Worm (Caenorhabditis elegans) whole organism, midembryonic: ENCODE measurements around the gene snt-7.

Experiments
- T22C8.4 ChIP-seq: fragments of 200-800 bp; sonication (Bioruptor generic); IDR thresholded peaks from 2 replicates; pipeline ENCODE4 v1.3.6; 2022; ENCODE audit warnings: missing genetic modification characterization, missing compliant biosample characterization
- cog-1 ChIP-seq: sonication (generic microtip); optimal IDR thresholded peaks from 2 replicates; lab custom pipeline; 2016; ENCODE audit warnings: missing genetic modification characterization, missing compliant biosample characterization
- flt-1 ChIP-seq: fragments of 200-800 bp; sonication (Bioruptor generic); IDR thresholded peaks from 2 replicates; pipeline ENCODE4 v1.3.6; 2022; ENCODE audit warnings: missing genetic modification characterization, missing compliant biosample characterization
- klf-2 ChIP-seq: fragments of 200-800 bp; sonication (Bioruptor generic); conservative IDR thresholded peaks from 2 replicates; pipeline ENCODE4 v1.3.6; 2022; ENCODE audit warnings: missing genetic modification reagents, missing genetic modification characterization, missing compliant biosample characterization
- med-1 ChIP-seq: sonication (generic microtip); optimal IDR thresholded peaks from 2 replicates; lab custom pipeline; 2017; ENCODE audit warnings: missing genetic modification characterization, mild to moderate bottlenecking, missing compliant biosample characterization, antibody characterized with exemption, missing genetic modification reagents; ENCODE audit not compliant: insufficient read depth
- ref-1 ChIP-seq: fragments of 200-800 bp; sonication (Bioruptor generic); conservative IDR thresholded peaks from 2 replicates; pipeline ENCODE4 v1.3.6; 2022; ENCODE audit warnings: missing genetic modification reagents, missing genetic modification characterization, missing compliant biosample characterization
- tab-1 ChIP-seq: fragments of 200-800 bp; sonication (Bioruptor generic); IDR thresholded peaks from 2 replicates; pipeline ENCODE4 v1.3.6; 2022; ENCODE audit warnings: missing genetic modification characterization, missing compliant biosample characterization
- ztf-23 ChIP-seq: fragments of 200-800 bp; sonication (Bioruptor generic); IDR thresholded peaks from 2 replicates; pipeline ENCODE4 v1.3.6; 2022; ENCODE audit warnings: missing genetic modification reagents, missing genetic modification characterization, missing compliant biosample characterization
- ztf-29 ChIP-seq: fragments of 200-800 bp; sonication (Bioruptor generic); IDR thresholded peaks from 2 replicates; pipeline ENCODE4 v1.3.6; 2022; ENCODE audit warnings: missing genetic modification reagents, missing genetic modification characterization, missing compliant biosample characterization

The snt-7 gene

DNA sequence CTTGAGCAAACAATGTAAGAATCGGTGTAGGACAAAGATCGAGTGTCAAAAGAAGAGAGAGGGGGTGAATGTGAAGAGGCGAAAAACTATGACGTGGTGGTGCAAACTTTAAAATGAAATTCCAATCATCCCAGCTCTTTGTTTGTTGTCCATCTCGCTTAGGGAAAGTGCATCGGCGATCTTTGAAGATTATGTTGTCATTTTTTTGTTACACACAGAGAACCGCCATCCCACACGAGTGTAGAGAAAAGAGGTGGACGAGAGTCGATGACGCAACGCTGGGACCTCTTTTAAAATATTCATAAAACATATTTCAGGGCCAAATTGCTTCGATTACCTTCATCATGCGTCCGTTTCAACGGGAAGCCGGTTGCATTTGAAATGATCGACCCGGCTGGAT is 7.6 kb downstream of the snt-7 start:
- no peak for TF ChIP-seq klf-2 (GFP tag; lab: Robert Waterston, UW)
- no peak for TF ChIP-seq ztf-29 (GFP tag; lab: Robert Waterston, UW)
- TF ChIP-seq cog-1 (tag; lab: Kevin White, UChicago) = no peak
- TF ChIP-seq ztf-23 = no peak
- TF ChIP-seq ref-1 (GFP tag; lab: Robert Waterston, UW) = no peak
- no peak for TF ChIP-seq med-1
- TF ChIP-seq tab-1 (GFP tag; lab: Robert Waterston, UW) = no peak
- TF ChIP-seq T22C8.4 (GFP tag; lab: Robert Waterston, UW) = no peak
- TF ChIP-seq flt-1 (GFP tag; lab: Robert Waterston, UW) = no peak

DNA sequence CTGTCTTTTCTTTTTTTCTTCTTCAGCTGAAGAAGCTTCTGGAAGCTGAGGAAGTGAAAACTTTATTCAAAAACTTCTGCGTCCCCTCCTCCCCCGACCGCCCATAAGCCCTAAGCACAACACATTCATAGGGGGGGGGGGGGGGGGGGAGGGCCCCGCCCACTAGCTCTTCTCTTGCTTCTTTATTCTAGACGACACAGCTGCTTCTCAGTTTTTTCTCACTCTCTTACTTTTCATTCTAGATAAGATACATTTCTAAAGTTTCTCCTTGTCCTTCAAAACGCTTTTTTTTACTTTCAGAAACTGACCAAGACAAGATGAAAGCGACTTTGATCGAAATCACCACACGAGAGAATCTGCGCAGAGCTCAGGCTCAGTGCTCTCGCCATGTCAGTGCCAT is 9.1 kb downstream of the snt-7 start, which contains the start of gene T10B10.4:
T10B10.4 (plus strand) TSS at position 301 of the 400 bp plus-strand sequence.
- TF ChIP-seq flt-1 (GFP tag; lab: Robert Waterston, UW) = no peak
- no peak for TF ChIP-seq ref-1 (GFP tag; lab: Robert Waterston, UW)
- TF ChIP-seq T22C8.4 (GFP tag; lab: Robert Waterston, UW) = no peak
- no peak for TF ChIP-seq cog-1 (tag; lab: Kevin White, UChicago)
- no peak for TF ChIP-seq tab-1 (GFP tag; lab: Robert Waterston, UW)
- TF ChIP-seq ztf-23 = no peak
- no peak for TF ChIP-seq klf-2 (GFP tag; lab: Robert Waterston, UW)
- TF ChIP-seq med-1 = no peak
- no peak for TF ChIP-seq ztf-29 (GFP tag; lab: Robert Waterston, UW)

DNA sequence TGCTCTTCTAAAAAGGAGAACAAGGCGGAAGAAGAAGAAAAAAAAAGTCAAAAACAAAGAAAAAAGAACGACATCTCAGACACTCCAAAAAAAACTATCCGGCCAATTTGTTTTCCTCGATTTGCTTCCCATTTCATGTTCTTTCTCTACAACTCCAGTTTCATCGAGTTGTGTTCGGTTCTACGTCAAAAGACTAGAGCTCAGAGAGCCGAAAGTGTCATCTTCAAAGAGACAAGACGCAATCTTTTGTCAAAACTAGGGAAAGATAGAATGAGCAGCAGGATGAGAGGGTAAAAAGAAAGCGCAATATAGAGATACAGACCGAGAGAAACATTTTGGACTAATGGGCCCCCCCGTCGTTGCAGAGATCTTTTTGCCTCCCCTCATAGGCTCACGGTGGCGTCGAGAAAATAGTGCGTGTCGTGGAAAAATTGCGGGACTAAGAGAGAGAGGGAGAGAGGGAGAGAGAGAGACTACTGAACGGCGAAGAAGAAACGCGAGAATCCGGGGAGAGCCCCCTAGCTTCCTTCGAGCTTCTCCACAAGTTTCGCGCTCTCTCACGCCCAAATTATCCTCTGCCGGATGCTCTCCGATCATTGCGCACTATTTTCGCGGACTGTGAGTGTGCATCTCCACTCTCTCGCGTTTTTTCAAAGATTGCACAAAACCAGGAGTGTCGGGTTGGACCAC is 9.8 kb downstream of the snt-7 start:
- TF ChIP-seq cog-1 (tag; lab: Kevin White, UChicago) (peak; percentile 29), tab-1 (GFP tag; lab: Robert Waterston, UW) (0 out of 2 replicates have a peak, but pooled peaks have one; percentile 26), klf-2 (GFP tag; lab: Robert Waterston, UW) (no peak)

DNA sequence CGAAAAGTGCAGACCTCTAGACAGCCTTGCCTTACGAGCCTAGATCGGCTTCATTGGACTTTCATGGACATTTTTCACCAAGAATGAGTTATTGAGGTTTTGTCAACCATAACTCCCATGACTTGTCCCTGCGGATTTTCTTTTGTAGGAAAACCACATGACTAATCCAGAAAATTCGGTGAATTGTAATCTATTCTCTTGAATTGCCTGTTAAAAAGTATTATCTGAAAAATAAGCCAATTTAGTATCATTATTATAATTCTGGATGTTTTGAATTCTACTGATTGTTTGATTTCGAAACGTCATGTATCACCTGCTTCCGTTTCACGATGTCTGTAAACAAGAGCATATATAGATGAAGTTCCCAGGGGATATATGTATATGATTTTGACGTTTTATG is 10.4 kb downstream of the snt-7 start:
- no peak for TF ChIP-seq med-1
- TF ChIP-seq T22C8.4 (GFP tag; lab: Robert Waterston, UW) = no peak
- TF ChIP-seq ztf-23 = no peak
- TF ChIP-seq klf-2 (GFP tag; lab: Robert Waterston, UW) = no peak
- no peak for TF ChIP-seq tab-1 (GFP tag; lab: Robert Waterston, UW)
- TF ChIP-seq cog-1 (tag; lab: Kevin White, UChicago) = no peak
- TF ChIP-seq ztf-29 (GFP tag; lab: Robert Waterston, UW) = no peak
- no peak for TF ChIP-seq flt-1 (GFP tag; lab: Robert Waterston, UW)
- no peak for TF ChIP-seq ref-1 (GFP tag; lab: Robert Waterston, UW)

DNA sequence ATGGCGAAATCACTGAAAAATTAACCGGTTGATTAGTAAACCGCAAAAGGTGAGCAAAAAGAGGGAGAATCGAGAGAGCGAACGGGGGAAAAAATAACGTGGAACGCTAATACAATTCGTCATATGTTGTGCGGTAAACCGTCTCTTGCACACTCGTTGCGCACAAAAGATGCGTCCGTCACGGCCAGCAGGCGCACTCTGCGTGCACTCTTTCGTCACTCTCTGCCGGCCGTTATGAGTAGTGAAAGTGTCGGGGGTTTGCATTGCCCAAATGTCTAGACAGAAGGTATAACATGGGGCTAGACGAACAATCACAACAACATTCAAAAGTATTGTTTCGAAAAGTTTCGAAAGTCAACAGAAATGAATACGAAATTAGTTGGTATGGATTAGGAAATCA is 17.5 kb downstream of the snt-7 start, which contains the start of gene pkhm-2:
pkhm-2 (minus strand) TSS at position 12 of the 400 bp plus-strand sequence.
- TF ChIP-seq T22C8.4 (GFP tag; lab: Robert Waterston, UW) (no peak), tab-1 (GFP tag; lab: Robert Waterston, UW) (no peak), flt-1 (GFP tag; lab: Robert Waterston, UW) (peak; percentile 84), med-1 (no peak), ztf-29 (GFP tag; lab: Robert Waterston, UW) (no peak), cog-1 (tag; lab: Kevin White, UChicago) (peak; percentile 45), klf-2 (GFP tag; lab: Robert Waterston, UW) (0 out of 2 replicates have a peak, but pooled peaks have one; percentile 4), ztf-23 (peak; percentile 74), ref-1 (GFP tag; lab: Robert Waterston, UW) (no peak)

DNA sequence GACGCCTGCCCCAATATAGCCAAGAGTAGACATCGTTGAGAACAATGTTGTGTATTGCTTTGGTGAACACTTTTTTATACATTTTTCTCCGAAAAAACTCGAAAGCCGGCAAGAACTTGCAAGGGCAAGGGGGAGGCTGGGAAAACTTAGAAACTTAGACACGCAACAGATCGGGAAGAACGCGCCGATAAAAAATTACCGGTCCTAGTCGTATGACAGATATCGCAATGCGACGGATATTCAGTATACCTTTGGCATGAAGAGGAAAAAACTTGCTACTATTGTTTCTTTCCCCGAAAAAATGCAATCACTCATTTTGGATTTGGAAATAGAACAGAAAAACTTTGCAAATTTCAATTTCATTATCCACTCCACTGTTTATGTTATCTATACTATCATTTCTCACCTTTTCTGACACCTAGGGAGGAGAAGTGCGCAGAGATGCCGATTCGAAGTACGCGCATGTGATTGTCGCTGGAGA is 22.5 kb downstream of the snt-7 start, which contains the start of gene col-41:
col-41 (minus strand) TSS at position 51 of the 481 bp plus-strand sequence.
- TF ChIP-seq tab-1 (GFP tag; lab: Robert Waterston, UW) (no peak), T22C8.4 (GFP tag; lab: Robert Waterston, UW) (no peak), klf-2 (GFP tag; lab: Robert Waterston, UW) (no peak), cog-1 (tag; lab: Kevin White, UChicago) (no peak), med-1 (no peak), ref-1 (GFP tag; lab: Robert Waterston, UW) (no peak)

DNA sequence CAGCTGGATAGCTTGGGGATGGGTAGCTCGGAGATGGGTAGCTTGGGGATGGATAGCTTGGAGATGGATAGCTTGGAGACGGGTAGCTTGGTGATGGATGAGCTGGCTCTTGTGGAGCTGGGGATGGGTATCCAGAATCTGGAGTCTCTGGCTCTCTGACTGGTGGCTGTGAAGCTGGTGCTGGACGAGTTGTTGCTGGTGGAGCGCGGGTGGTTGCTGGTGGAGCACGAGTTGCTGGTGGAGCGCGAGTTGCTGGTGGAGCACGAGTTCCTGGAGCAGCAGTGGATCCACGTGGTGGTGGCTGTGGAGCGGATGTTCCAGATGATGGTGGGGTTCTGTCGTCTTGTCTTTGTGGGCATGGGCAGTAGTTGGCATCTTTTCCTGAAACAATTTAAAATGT is 23.7 kb downstream of the snt-7 start:
- TF ChIP-seq flt-1 (GFP tag; lab: Robert Waterston, UW) (no peak), ztf-29 (GFP tag; lab: Robert Waterston, UW) (no peak), med-1 (no peak), T22C8.4 (GFP tag; lab: Robert Waterston, UW) (no peak), ztf-23 (no peak), cog-1 (tag; lab: Kevin White, UChicago) (no peak), tab-1 (GFP tag; lab: Robert Waterston, UW) (no peak), ref-1 (GFP tag; lab: Robert Waterston, UW) (no peak), klf-2 (GFP tag; lab: Robert Waterston, UW) (no peak)

DNA sequence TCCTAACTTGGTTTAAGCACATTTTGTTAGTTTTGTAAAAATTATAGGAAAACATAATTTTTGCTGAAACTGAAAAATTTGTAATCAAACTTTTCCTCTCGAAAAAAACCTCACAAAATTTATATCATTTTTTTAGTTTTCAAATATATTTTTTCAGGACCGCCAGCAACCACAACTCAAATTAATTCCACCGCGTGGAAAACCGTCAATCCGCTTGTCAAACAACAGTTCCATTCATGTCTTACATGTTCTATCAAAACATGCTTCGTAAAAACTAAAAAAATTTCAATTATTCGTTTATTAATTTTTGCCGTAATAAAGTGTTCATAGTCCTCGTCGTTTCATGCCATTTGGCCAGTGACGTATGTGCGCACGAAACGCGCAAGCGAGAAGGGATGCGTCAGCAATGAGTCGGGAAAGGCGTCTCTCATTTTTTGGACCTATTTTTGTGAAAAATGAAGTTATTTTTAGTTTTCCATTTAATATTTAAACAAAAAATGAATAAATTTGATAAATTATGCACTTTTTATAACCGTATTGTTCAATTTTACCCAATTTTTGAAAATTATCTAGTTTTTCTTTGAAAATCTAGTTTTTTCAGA is 25.5 kb downstream of the snt-7 start, which contains the start of gene ucr-2.2:
ucr-2.2 (plus strand) TSS at position 602 of the 602 bp plus-strand sequence.
- TF ChIP-seq tab-1 (GFP tag; lab: Robert Waterston, UW) (no peak), cog-1 (tag; lab: Kevin White, UChicago) (peak; percentile 57), flt-1 (GFP tag; lab: Robert Waterston, UW) (0 out of 2 replicates have a peak, but pooled peaks have one; percentile 51)

DNA sequence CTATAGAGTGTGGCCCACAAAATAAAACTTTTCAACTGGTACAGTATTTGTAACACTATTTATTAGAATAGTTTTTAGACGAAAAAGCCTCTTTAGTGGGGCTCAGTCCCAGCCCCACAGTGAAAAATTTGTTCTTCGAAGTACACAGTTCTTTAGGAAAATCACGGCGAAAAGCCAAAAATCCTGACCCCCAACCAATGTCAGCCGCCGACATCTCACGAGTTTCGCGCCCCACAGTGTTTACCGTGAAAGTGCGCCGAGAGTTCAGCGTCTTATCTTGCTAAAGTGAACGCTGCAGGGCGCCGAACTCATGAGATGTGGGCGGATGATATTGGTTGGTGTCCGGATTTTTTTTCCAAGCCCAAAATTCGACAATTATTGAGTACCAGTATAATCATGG is 28.0 kb downstream of the snt-7 start:
- TF ChIP-seq cog-1 (tag; lab: Kevin White, UChicago) (no peak), ztf-29 (GFP tag; lab: Robert Waterston, UW) (no peak), klf-2 (GFP tag; lab: Robert Waterston, UW) (no peak), tab-1 (GFP tag; lab: Robert Waterston, UW) (no peak), ref-1 (GFP tag; lab: Robert Waterston, UW) (no peak), T22C8.4 (GFP tag; lab: Robert Waterston, UW) (no peak), flt-1 (GFP tag; lab: Robert Waterston, UW) (no peak), med-1 (no peak), ztf-23 (no peak)
